Worm (Caenorhabditis elegans): ENCODE results near the gene C15H11.1.

DNA sequence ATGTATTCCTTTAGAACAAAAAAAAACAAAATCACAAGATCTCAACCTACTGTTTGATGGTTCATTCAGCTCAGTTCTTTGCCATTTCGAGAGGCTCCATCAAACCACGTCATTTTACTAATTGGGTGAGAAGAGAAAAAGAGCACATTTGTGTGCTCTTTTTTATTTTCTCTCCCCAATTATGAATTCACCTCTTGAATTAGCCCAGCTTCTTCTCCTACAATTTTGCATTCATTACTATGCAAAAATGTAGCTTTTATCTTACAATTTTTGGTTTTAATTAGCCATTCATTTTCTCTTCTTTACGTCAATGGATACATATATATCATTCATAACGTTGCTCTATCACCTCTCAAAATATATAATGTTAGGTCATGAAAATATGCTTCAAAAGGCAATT lies 12.0 kb downstream of the C15H11.1 start:
- TF ChIP-seq nhr-28 (tag; optimal IDR thresholded peaks at IDR 0.05) (no peak), ces-1 (GFP tag; optimal IDR thresholded peaks at IDR 0.05) (no peak), nhr-237 (tag; optimal IDR thresholded peaks at IDR 0.05) (no peak), ceh-43 (GFP tag; optimal IDR thresholded peaks at IDR 0.05) (no peak), unc-62 (GFP tag; optimal IDR thresholded peaks at IDR 0.05) (no peak), mep-1 (tag; optimal IDR thresholded peaks at IDR 0.05) (no peak), elt-3 (tag; optimal IDR thresholded peaks at IDR 0.05) (no peak), lin-13 (tag; optimal IDR thresholded peaks at IDR 0.05) (no peak), ham-2 (GFP tag; optimal IDR thresholded peaks at IDR 0.05) (no peak), mab-5 (tag; optimal IDR thresholded peaks at IDR 0.05) (no peak), unc-120 (tag; optimal IDR thresholded peaks at IDR 0.05; ENCODE audit: poor library complexity, severe bottlenecking) (no peak)
